Worm (Caenorhabditis elegans) whole organism, L4 larva: ENCODE data around the gene srd-13.
A peak's percentile ranks its signal among the peaks of the same experiment; 100 is the strongest.

ENCODE experiments used
- D1046.2 ChIP-seq: fragments of 200-800 bp; sonication (Bioruptor generic); IDR thresholded peaks from 2 replicates; pipeline ENCODE4 v1.3.6; 2022; ENCODE audit warnings: missing genetic modification characterization, missing compliant biosample characterization
- F26F4.8 ChIP-seq: fragments of 200-800 bp; sonication (Bioruptor generic); conservative IDR thresholded peaks from 2 replicates; pipeline ENCODE4 v1.3.6; 2022; ENCODE audit warnings: missing genetic modification characterization, missing compliant biosample characterization
- F49E8.2 ChIP-seq: sonication (generic microtip); optimal IDR thresholded peaks from 2 replicates; lab custom pipeline; 2016; ENCODE audit warnings: missing compliant biosample characterization, mild to moderate bottlenecking, missing genetic modification characterization, borderline replicate concordance
- R02D3.7 ChIP-seq: fragments of 150-350 bp; sonication (generic microtip); optimal IDR thresholded peaks from 3 replicates; lab custom pipeline; 2014; ENCODE audit warnings: missing biosample characterization, missing genetic modification characterization
- T26A8.4 ChIP-seq: fragments of 200-800 bp; sonication (Bioruptor generic); IDR thresholded peaks from 2 replicates; pipeline ENCODE4 v1.3.6; 2022; ENCODE audit warnings: missing genetic modification characterization, missing compliant biosample characterization
- Y105C5A.15 ChIP-seq: fragments of 200-800 bp; sonication (Bioruptor generic); IDR thresholded peaks from 2 replicates; pipeline ENCODE4 v1.3.6; 2022; ENCODE audit warnings: missing genetic modification characterization, missing compliant biosample characterization
- Y48G9A.11 ChIP-seq: fragments of 200-800 bp; sonication (Bioruptor generic); IDR thresholded peaks from 2 replicates; pipeline ENCODE4 v1.3.6; 2022; ENCODE audit warnings: missing genetic modification reagents, missing genetic modification characterization, missing compliant biosample characterization
- ceh-28 ChIP-seq: fragments of 150-350 bp; optimal IDR thresholded peaks from 2 replicates; lab custom pipeline; 2014; ENCODE audit warnings: missing biosample characterization, missing genetic modification reagents, missing genetic modification characterization
- ceh-32 ChIP-seq: sonication (generic microtip); optimal IDR thresholded peaks from 2 replicates; lab custom pipeline; 2016; ENCODE audit warnings: mild to moderate bottlenecking, missing genetic modification characterization, missing compliant biosample characterization; ENCODE audit not compliant: poor library complexity
- ceh-44 ChIP-seq: fragments of 200-800 bp; sonication (Bioruptor generic); IDR thresholded peaks from 2 replicates; pipeline ENCODE4 v1.3.6; 2022; ENCODE audit warnings: missing genetic modification reagents, missing genetic modification characterization, missing compliant biosample characterization
- ceh-62 ChIP-seq: sonication (generic microtip); optimal IDR thresholded peaks from 2 replicates; lab custom pipeline; 2017; ENCODE audit warnings: missing biosample characterization, missing genetic modification characterization
- cey-2 ChIP-seq: sonication (generic microtip); optimal IDR thresholded peaks from 3 replicates; lab custom pipeline; 2017; ENCODE audit warnings: missing genetic modification characterization, mild to moderate bottlenecking, missing compliant biosample characterization, antibody characterized with exemption, borderline replicate concordance; ENCODE audit not compliant: insufficient read depth
- ctbp-1 ChIP-seq: fragments of 200-800 bp; sonication (Bioruptor generic); IDR thresholded peaks from 2 replicates; pipeline ENCODE4 v1.3.6; 2022; ENCODE audit warnings: missing genetic modification reagents, missing genetic modification characterization, missing compliant biosample characterization
- daf-8 ChIP-seq: fragments of 200-800 bp; sonication (Bioruptor generic); IDR thresholded peaks from 2 replicates; pipeline ENCODE4 v1.3.6; 2022; ENCODE audit warnings: missing genetic modification characterization, missing compliant biosample characterization
- dmd-6 ChIP-seq: fragments of 200-800 bp; sonication (Bioruptor generic); IDR thresholded peaks from 2 replicates; pipeline ENCODE4 v1.3.6; 2022; ENCODE audit warnings: missing genetic modification reagents, missing genetic modification characterization, missing compliant biosample characterization
- dmd-9 ChIP-seq: fragments of 200-800 bp; sonication (Bioruptor generic); IDR thresholded peaks from 2 replicates; pipeline ENCODE4 v1.3.6; 2022; ENCODE audit warnings: missing genetic modification reagents, missing genetic modification characterization, missing compliant biosample characterization
- dve-1 ChIP-seq: sonication (generic microtip); optimal IDR thresholded peaks from 2 replicates; lab custom pipeline; 2017; ENCODE audit warnings: antibody characterized with exemption, mild to moderate bottlenecking, missing genetic modification characterization, missing compliant biosample characterization; ENCODE audit not compliant: insufficient read depth
- egl-27 ChIP-seq: sonication (generic microtip); optimal IDR thresholded peaks from 3 replicates; lab custom pipeline; 2017; ENCODE audit warnings: missing biosample characterization, missing genetic modification reagents, missing genetic modification characterization
- fkh-10 ChIP-seq: fragments of 150-350 bp; optimal IDR thresholded peaks from 2 replicates; lab custom pipeline; 2014; ENCODE audit warnings: missing biosample characterization, missing genetic modification reagents, missing genetic modification characterization
- gei-8 ChIP-seq: fragments of 200-800 bp; sonication (Bioruptor generic); optimal IDR thresholded peaks from 2 replicates; lab custom pipeline; 2018; ENCODE audit warnings: mild to moderate bottlenecking, missing genetic modification characterization, missing compliant biosample characterization
- hif-1 ChIP-seq, 2 experiments: sonication (generic microtip); optimal IDR thresholded peaks; 2 replicates each; lab custom pipeline; 2016 to 2017; ENCODE audit warnings: missing compliant biosample characterization in 2 of 2, missing genetic modification characterization in 2 of 2, missing genetic modification reagents in 2 of 2, missing genotype in 2 of 2, mild to moderate bottlenecking in 1 of 2
- hlh-30 ChIP-seq: sonication (generic microtip); optimal IDR thresholded peaks from 2 replicates; lab custom pipeline; 2017; ENCODE audit warnings: antibody characterized with exemption, mild to moderate bottlenecking, missing genetic modification characterization, missing compliant biosample characterization; ENCODE audit not compliant: insufficient read depth
- hmg-1.1 ChIP-seq: fragments of 200-800 bp; sonication (Bioruptor generic); IDR thresholded peaks from 2 replicates; pipeline ENCODE4 v1.3.6; 2022; ENCODE audit warnings: missing genetic modification reagents, missing genetic modification characterization, missing compliant biosample characterization
- jun-1 ChIP-seq: fragments of 150-350 bp; optimal IDR thresholded peaks from 2 replicates; lab custom pipeline; 2014; ENCODE audit warnings: missing biosample characterization, missing genetic modification reagents, missing genetic modification characterization
- lin-1 ChIP-seq: fragments of 200-800 bp; sonication (Bioruptor generic); IDR thresholded peaks from 2 replicates; pipeline ENCODE4 v1.3.6; 2022; ENCODE audit warnings: missing genetic modification reagents, missing genetic modification characterization, missing compliant biosample characterization
- lsy-2 ChIP-seq, 2 experiments: fragments of 150-350 bp in 1 of 2; sonication (generic microtip) in 1 of 2; optimal IDR thresholded peaks; 2 replicates each; lab custom pipeline; 2014 to 2017; ENCODE audit warnings: missing biosample characterization in 2 of 2, missing genetic modification characterization in 2 of 2
- madf-5 ChIP-seq, 2 experiments: fragments of 200-800 bp; sonication (Bioruptor generic); IDR thresholded peaks; 2 replicates each; pipeline ENCODE4 v1.3.6; 2022; ENCODE audit warnings: missing compliant biosample characterization in 2 of 2, missing genetic modification characterization in 2 of 2
- madf-9 ChIP-seq: fragments of 200-800 bp; sonication (Bioruptor generic); conservative IDR thresholded peaks from 2 replicates; pipeline ENCODE4 v1.3.6; 2022; ENCODE audit warnings: missing genetic modification reagents, missing genetic modification characterization, missing compliant biosample characterization
- mdl-1 ChIP-seq, 2 experiments: fragments of 150-350 bp in 1 of 2; sonication (generic microtip) in 1 of 2; optimal IDR thresholded peaks; 2 replicates each; lab custom pipeline; 2014 to 2017; ENCODE audit warnings: missing biosample characterization in 2 of 2, missing genetic modification characterization in 2 of 2
- mep-1 ChIP-seq: fragments of 150-350 bp; sonication (generic microtip); optimal IDR thresholded peaks from 3 replicates; lab custom pipeline; 2014; ENCODE audit warnings: missing biosample characterization, missing genetic modification characterization
- mxl-2 ChIP-seq: fragments of 200-800 bp; sonication (Bioruptor generic); conservative IDR thresholded peaks from 2 replicates; pipeline ENCODE4 v1.3.6; 2022; ENCODE audit warnings: missing genetic modification reagents, missing genetic modification characterization, missing compliant biosample characterization
- mxl-3 ChIP-seq: fragments of 200-800 bp; sonication (Bioruptor generic); optimal IDR thresholded peaks from 2 replicates; lab custom pipeline; 2018; ENCODE audit warnings: mild to moderate bottlenecking, missing genetic modification characterization, missing compliant biosample characterization
- nhr-111 ChIP-seq: fragments of 200-800 bp; sonication (Bioruptor generic); optimal IDR thresholded peaks from 2 replicates; lab custom pipeline; 2018; ENCODE audit warnings: mild to moderate bottlenecking, missing genetic modification characterization, missing compliant biosample characterization
- nhr-28 ChIP-seq: fragments of 150-350 bp; optimal IDR thresholded peaks from 2 replicates; lab custom pipeline; 2014; ENCODE audit warnings: missing biosample characterization, missing genetic modification characterization
- nhr-42 ChIP-seq: fragments of 200-800 bp; sonication (Bioruptor generic); IDR thresholded peaks from 2 replicates; pipeline ENCODE4 v1.3.6; 2022; ENCODE audit warnings: missing genetic modification characterization, missing compliant biosample characterization
- nhr-48 ChIP-seq: sonication (generic microtip); optimal IDR thresholded peaks from 2 replicates; lab custom pipeline; 2016; ENCODE audit warnings: mild to moderate bottlenecking, missing genetic modification characterization, missing compliant biosample characterization
- nhr-6 ChIP-seq: fragments of 150-350 bp; optimal IDR thresholded peaks from 2 replicates; lab custom pipeline; 2014; ENCODE audit warnings: missing biosample characterization, missing genetic modification characterization
- nhr-77 ChIP-seq: fragments of 150-350 bp; optimal IDR thresholded peaks from 2 replicates; lab custom pipeline; 2014; ENCODE audit warnings: missing biosample characterization, missing genetic modification characterization
- php-3 ChIP-seq: fragments of 200-800 bp; sonication (Bioruptor generic); IDR thresholded peaks from 2 replicates; pipeline ENCODE4 v1.3.6; 2022; ENCODE audit warnings: missing genetic modification reagents, missing genetic modification characterization, missing compliant biosample characterization
- pqm-1 ChIP-seq: sonication (generic microtip); optimal IDR thresholded peaks from 2 replicates; lab custom pipeline; 2017; ENCODE audit warnings: missing biosample characterization, missing genetic modification characterization
- saeg-2 ChIP-seq: fragments of 200-800 bp; sonication (Bioruptor generic); IDR thresholded peaks from 2 replicates; pipeline ENCODE4 v1.3.6; 2022; ENCODE audit warnings: missing genetic modification reagents, missing genetic modification characterization, missing compliant biosample characterization
- snpc-1.2 ChIP-seq: fragments of 200-800 bp; sonication (Bioruptor generic); IDR thresholded peaks from 2 replicates; pipeline ENCODE4 v1.3.6; 2022; ENCODE audit warnings: missing genetic modification reagents, missing genetic modification characterization, missing compliant biosample characterization
- snpc-4 ChIP-seq: fragments of 150-350 bp; optimal IDR thresholded peaks from 2 replicates; lab custom pipeline; 2014; ENCODE audit warnings: missing biosample characterization, missing genetic modification characterization
- tag-97 ChIP-seq: fragments of 200-800 bp; sonication (Bioruptor generic); IDR thresholded peaks from 2 replicates; pipeline ENCODE4 v1.3.6; 2022; ENCODE audit warnings: missing genetic modification characterization, missing compliant biosample characterization
- tra-1 ChIP-seq: fragments of 200-800 bp; sonication (Bioruptor generic); IDR thresholded peaks from 2 replicates; pipeline ENCODE4 v1.3.6; 2022; ENCODE audit warnings: missing genetic modification reagents, missing genetic modification characterization, missing compliant biosample characterization
- unc-62 ChIP-seq, 3 experiments: fragments of 150-350 bp in 1 of 3; sonication (generic microtip); optimal IDR thresholded peaks in 2 of 3; peaks in 1 of 3; 1 replicate in 1 of 3; 2 replicates in 2 of 3; lab custom pipeline; 2014 to 2017; ENCODE audit warnings: missing biosample characterization in 3 of 3, missing genetic modification characterization in 3 of 3, missing genetic modification reagents in 3 of 3, missing genotype in 1 of 3
- vab-7 ChIP-seq: fragments of 200-800 bp; sonication (Bioruptor generic); IDR thresholded peaks from 2 replicates; pipeline ENCODE4 v1.3.6; 2022; ENCODE audit warnings: missing genetic modification reagents, missing genetic modification characterization, missing compliant biosample characterization
- zfp-2 ChIP-seq: sonication (generic microtip); optimal IDR thresholded peaks from 2 replicates; lab custom pipeline; 2016; ENCODE audit warnings: mild to moderate bottlenecking, missing genetic modification characterization, missing compliant biosample characterization
- zip-2 ChIP-seq: fragments of 150-350 bp; optimal IDR thresholded peaks from 2 replicates; lab custom pipeline; 2014; ENCODE audit warnings: missing biosample characterization, missing genetic modification characterization
- ztf-11 ChIP-seq: fragments of 150-350 bp; optimal IDR thresholded peaks from 2 replicates; lab custom pipeline; 2014; ENCODE audit warnings: missing biosample characterization, missing genetic modification characterization

The srd-13 gene

DNA sequence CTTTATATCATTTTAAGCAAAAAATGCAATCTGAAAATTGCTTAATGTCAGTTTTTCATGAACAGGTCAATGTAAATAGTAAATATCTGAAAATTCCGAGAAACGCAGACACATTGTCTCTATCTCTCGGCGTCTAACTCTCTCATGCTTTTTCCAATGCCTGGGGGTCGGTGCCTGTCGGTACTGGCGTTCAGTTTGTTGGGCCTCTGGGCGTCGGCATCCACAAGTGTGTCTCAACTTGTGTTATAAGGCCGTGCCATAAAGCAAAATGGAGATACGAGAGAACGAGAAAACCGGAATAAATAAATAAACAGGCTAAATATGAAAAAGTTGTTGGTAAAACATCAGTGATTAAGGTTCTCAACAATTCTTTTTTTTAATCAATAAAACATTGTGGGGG, 31.7 kb upstream of the srd-13 start (continued):
- TF ChIP-seq vab-7 (GFP tag; lab: Robert Waterston, UW) = 0 out of 2 replicates have a peak, but pooled peaks have one; percentile 16
- no peak for TF ChIP-seq madf-9 (GFP tag; lab: Robert Waterston, UW)
- TF ChIP-seq mxl-2 (GFP tag; lab: Robert Waterston, UW) = no peak
- TF ChIP-seq zip-2 (tag; lab: Kevin White, UChicago) = no peak
- peak in 1 of 2 experiments; percentile 62 for TF ChIP-seq lsy-2 (tag; optimal IDR thresholded peaks at IDR 0.05; lab: Kevin White, UChicago)
- TF ChIP-seq saeg-2 = no peak
- 0 out of 2 replicates have a peak, but pooled peaks have one; percentile 54 for TF ChIP-seq php-3 (GFP tag; lab: Robert Waterston, UW)
- no peak for TF ChIP-seq zfp-2 (tag; lab: Kevin White, UChicago)
- no peak for TF ChIP-seq nhr-111
- TF ChIP-seq unc-62 (GFP tag; optimal IDR thresholded peaks at IDR 0.05 in 1 of 2; lab: Kevin White, UChicago) = no peak
- TF ChIP-seq unc-62 (tag; optimal IDR thresholded peaks at IDR 0.05; lab: Kevin White, UChicago) = no peak
- no peak for TF ChIP-seq fkh-10
- peak; percentile 45 for TF ChIP-seq hlh-30 (tag; lab: Kevin White, UChicago)
- no peak for TF ChIP-seq F26F4.8 (GFP tag; lab: Robert Waterston, UW)
- TF ChIP-seq ztf-11 (tag; lab: Kevin White, UChicago) = no peak
- TF ChIP-seq daf-8 = no peak
- TF ChIP-seq T26A8.4 (GFP tag; lab: Robert Waterston, UW) = no peak
- 0 out of 4 replicates have a peak, but pooled peaks of 1 of the 2 experiments have one; percentile 16 for TF ChIP-seq madf-5 (GFP tag; IDR thresholded peaks at IDR 0.05; lab: Robert Waterston, UW)
- TF ChIP-seq snpc-1.2 = no peak
- no peak for TF ChIP-seq tra-1 (GFP tag; lab: Robert Waterston, UW)
- TF ChIP-seq dve-1 (tag; lab: Kevin White, UChicago) = peak; percentile 71
- no peak for TF ChIP-seq ceh-62 (tag; lab: Kevin White, UChicago)
- TF ChIP-seq nhr-42 (GFP tag; lab: Robert Waterston, UW) = no peak
- TF ChIP-seq nhr-77 = peak; percentile 16
- no peak for TF ChIP-seq Y105C5A.15 (GFP tag; lab: Robert Waterston, UW)
- TF ChIP-seq dmd-9 (GFP tag; lab: Robert Waterston, UW) = 0 out of 2 replicates have a peak, but pooled peaks have one; percentile 5
- TF ChIP-seq egl-27 = no peak
- no peak for TF ChIP-seq tag-97 (GFP tag; lab: Robert Waterston, UW)
- TF ChIP-seq nhr-6 (tag; lab: Kevin White, UChicago) = peak; percentile 64
- TF ChIP-seq mxl-3 (GFP tag; lab: Kevin White, UChicago) = peak; percentile 16
- TF ChIP-seq mep-1 (tag; lab: Kevin White, UChicago) = peak; percentile 57
- TF ChIP-seq hmg-1.1 = peak; percentile 40; the same call in 1 of the 2 replicates
- peak in 1 of 2 experiments; percentile 23 for TF ChIP-seq hif-1 (tag; optimal IDR thresholded peaks at IDR 0.05; lab: Kevin White, UChicago)
- no peak for TF ChIP-seq ceh-32
- TF ChIP-seq dmd-6 (GFP tag; lab: Robert Waterston, UW) = 0 out of 2 replicates have a peak, but pooled peaks have one; percentile 18
- TF ChIP-seq nhr-28 (tag; lab: Kevin White, UChicago) = peak; percentile 50
- TF ChIP-seq F49E8.2 = no peak
- no peak for TF ChIP-seq lin-1 (GFP tag; lab: Robert Waterston, UW)
- no peak for TF ChIP-seq ceh-28 (tag; lab: Kevin White, UChicago)
- TF ChIP-seq mdl-1 (tag; optimal IDR thresholded peaks at IDR 0.05; lab: Kevin White, UChicago) = peak in 1 of 2 experiments; percentile 57
- 0 out of 2 replicates have a peak, but pooled peaks have one; percentile 19 for TF ChIP-seq ctbp-1 (GFP tag; lab: Robert Waterston, UW)
- no peak for TF ChIP-seq pqm-1 (tag; lab: Kevin White, UChicago)
- TF ChIP-seq jun-1 (tag; lab: Kevin White, UChicago) = no peak
- TF ChIP-seq snpc-4 (tag; lab: Kevin White, UChicago) = no peak
- TF ChIP-seq D1046.2 (GFP tag; lab: Robert Waterston, UW) = no peak
- TF ChIP-seq R02D3.7 = no peak
- no peak for TF ChIP-seq ceh-44
- TF ChIP-seq gei-8 = no peak
- no peak for TF ChIP-seq Y48G9A.11 (GFP tag; lab: Robert Waterston, UW)
- TF ChIP-seq cey-2 (tag; lab: Kevin White, UChicago) = no peak
- TF ChIP-seq nhr-48 (tag; lab: Kevin White, UChicago) = no peak
